Worm (Caenorhabditis elegans): ENCODE measurements around the gene col-177.

- TF ChIP-seq nhr-90 (tag; optimal IDR thresholded peaks at IDR 0.05), result no peak
- TF ChIP-seq somi-1 (GFP tag; optimal IDR thresholded peaks at IDR 0.05), result no peak
- no peak for TF ChIP-seq ama-1 (optimal IDR thresholded peaks at IDR 0.05)
- TF ChIP-seq ama-1 (GFP tag; optimal IDR thresholded peaks at IDR 0.05), result no peak
- TF ChIP-seq bed-1 (GFP tag; IDR thresholded peaks at IDR 0.05), result no peak
- no peak for TF ChIP-seq dpl-1 (GFP tag; optimal IDR thresholded peaks at IDR 0.05)
- no peak for TF ChIP-seq nhr-179 (tag; optimal IDR thresholded peaks at IDR 0.05)
- no peak for TF ChIP-seq dox-1 (GFP tag; IDR thresholded peaks at IDR 0.05)
- no peak for TF ChIP-seq ceh-27 (GFP tag; optimal IDR thresholded peaks at IDR 0.05)
- no peak for TF ChIP-seq ZK185.1 (tag; optimal IDR thresholded peaks at IDR 0.05; ENCODE audit: poor library complexity, severe bottlenecking)
- no peak for TF ChIP-seq F52B5.7 (tag; optimal IDR thresholded peaks at IDR 0.05)
- no peak for TF ChIP-seq pbrm-1 (GFP tag; IDR thresholded peaks at IDR 0.05)
- no peak for TF ChIP-seq F55B11.4 (tag; optimal IDR thresholded peaks at IDR 0.05; ENCODE audit: borderline replicate concordance, insufficient read depth)
- TF ChIP-seq lin-40 (tag; optimal IDR thresholded peaks at IDR 0.05), result no peak
Observed at ce11 chrX:11033128-11033951, 31.7 kb upstream of the col-177 start.
